Worm (Caenorhabditis elegans) whole organism, dauer: ENCODE measurements around the gene dhrr-1.

Source experiments
- unc-62 ChIP-seq: sonication (generic microtip); optimal IDR thresholded peaks from 2 replicates; lab custom pipeline; 2017; ENCODE audit warnings: missing biosample characterization, missing genetic modification reagents, missing genetic modification characterization

The dhrr-1 gene

DNA sequence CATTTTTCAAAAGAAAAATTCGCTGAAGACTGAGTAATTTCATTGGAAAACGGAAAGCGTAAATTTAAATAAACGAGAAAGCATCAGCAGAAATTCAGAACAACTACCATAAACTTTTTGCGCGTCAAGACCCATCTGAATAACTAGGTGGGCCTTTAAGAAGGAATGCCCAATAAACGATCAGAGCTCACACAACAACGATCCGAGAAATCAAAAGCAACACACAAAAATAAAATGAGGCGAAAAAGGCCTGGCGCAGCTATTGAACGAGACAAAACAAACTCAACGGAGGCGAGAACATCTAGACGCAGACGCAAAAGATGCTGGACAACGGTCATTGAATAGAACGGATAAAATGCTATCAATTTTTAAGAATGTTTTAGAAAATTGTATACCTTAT lies 54.4 kb downstream of the dhrr-1 start:
- no peak for TF ChIP-seq unc-62 (GFP tag; lab: Kevin White, UChicago)

DNA sequence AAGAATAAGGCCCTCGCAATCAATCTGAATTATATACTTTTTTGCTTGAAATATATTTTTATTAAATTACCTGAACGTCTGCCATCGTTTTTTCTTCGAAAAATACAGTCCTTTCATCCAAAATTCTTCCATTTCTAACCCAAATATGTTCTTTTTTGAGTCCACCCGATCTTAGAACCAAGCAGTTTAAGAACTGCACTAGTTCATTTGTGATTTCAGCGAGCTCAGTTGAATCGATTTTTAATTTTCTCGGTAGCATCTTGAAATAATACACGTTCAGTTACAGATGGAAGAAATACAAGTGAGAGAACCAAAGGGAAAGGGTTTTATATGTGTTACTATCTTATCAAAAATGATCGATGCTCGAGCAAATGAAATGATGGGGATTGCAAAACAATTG lies 55.1 kb downstream of the dhrr-1 start, which contains the start of gene F59B2.3:
Gene F59B2.3, minus strand, starts transcription at position 259 of the 400 bp plus-strand sequence.
- TF ChIP-seq unc-62 (GFP tag; lab: Kevin White, UChicago) = no peak

DNA sequence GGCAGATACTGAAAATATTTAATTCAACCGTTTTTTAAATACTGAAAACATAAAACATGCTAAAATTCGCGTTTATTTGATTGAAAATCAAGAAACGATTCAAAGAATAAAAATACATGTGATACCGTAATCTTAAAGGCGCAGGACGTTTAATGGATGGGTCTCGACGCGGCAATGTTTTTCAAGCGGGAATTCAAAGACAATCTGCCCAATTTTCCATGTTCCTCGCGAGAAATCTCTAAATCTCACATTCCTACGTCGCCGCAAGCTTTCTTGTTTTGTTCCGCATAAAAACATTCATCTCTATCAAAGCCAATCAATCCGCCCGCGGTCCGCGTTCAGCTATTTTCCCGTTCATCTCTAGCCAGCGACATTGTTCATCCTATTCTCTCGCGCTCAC lies 57.0 kb downstream of the dhrr-1 start:
- no peak for TF ChIP-seq unc-62 (GFP tag; lab: Kevin White, UChicago)

DNA sequence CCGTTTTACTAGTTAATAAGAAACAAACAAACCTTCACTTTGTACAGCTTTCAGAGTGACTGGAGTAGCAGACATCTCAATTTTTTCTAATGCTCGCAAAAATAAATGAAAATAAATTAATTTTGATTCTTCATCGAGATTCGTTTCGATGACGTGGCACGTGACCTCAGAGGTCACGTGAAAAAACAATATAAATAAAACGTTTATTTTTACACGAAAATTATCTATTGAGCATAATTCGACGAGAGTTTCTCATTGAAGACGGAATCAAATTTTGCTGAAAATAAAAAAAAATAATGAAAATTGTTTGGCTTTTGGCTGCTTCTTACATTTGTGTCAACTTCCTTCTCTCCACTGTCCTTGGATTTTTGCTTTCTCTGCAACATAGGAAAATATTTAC lies 57.4 kb downstream of the dhrr-1 start, which contains the start of gene rpn-6.2:
Gene rpn-6.2, minus strand, starts transcription at position 101 of the 400 bp plus-strand sequence.
- TF ChIP-seq unc-62 (GFP tag; lab: Kevin White, UChicago) = no peak

DNA sequence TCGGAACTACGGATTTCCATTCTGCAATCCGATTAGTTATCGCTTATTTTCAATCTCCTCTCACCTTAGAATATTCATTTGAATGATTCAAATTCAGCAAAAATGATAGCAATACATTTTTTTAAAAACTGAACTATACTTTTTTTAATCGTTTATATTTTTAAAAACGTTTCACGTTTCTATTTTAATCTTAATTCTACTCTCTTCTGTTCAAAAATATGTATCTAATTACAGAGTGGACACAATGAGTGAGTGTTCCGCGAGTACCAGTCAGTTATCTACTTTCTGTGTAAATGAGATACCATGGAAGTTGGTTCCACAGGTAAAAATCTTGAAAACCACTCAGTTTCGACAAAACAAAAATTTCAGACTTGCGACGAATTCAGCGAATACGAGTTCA lies 58.1 kb downstream of the dhrr-1 start, which contains the start of the genes F59B2.15 and zif-1:
Gene F59B2.15, minus strand, starts transcription at position 101 of the 400 bp plus-strand sequence.
Gene zif-1, plus strand, starts transcription at position 235 of the 400 bp plus-strand sequence.
- TF ChIP-seq unc-62 (GFP tag; lab: Kevin White, UChicago) = no peak
